Fruit fly (Drosophila melanogaster) whole organism, embryonic: ENCODE measurements around the gene CG13471.

ENCODE experiments used
- Atf3 ChIP-seq: fragments of 200-800 bp; sonication (Bioruptor generic); optimal IDR thresholded peaks from 3 replicates; lab custom pipeline; 2016; ENCODE audit warnings: missing biosample characterization, missing genetic modification characterization
- Bgb ChIP-seq: fragments of 200-800 bp; sonication (Bioruptor generic); IDR thresholded peaks from 2 replicates; pipeline ENCODE4 v1.3.6; 2022; ENCODE audit warnings: missing biosample characterization, missing genetic modification characterization; ENCODE audit not compliant: partially characterized antibody
- CG10209 ChIP-seq: fragments of 200-800 bp; sonication (Bioruptor generic); optimal IDR thresholded peaks from 3 replicates; lab custom pipeline; 2017; ENCODE audit warnings: missing biosample characterization, mild to moderate bottlenecking, missing genetic modification characterization, missing genetic modification reagents
- CG12071 ChIP-seq: fragments of 200-800 bp; sonication (Bioruptor generic); optimal IDR thresholded peaks from 3 replicates; lab custom pipeline; 2018; ENCODE audit warnings: missing biosample characterization, mild to moderate bottlenecking, missing genetic modification characterization
- CG1233 ChIP-seq: fragments of 200-800 bp; sonication (Bioruptor generic); optimal IDR thresholded peaks from 4 replicates; lab custom pipeline; 2018; ENCODE audit warnings: missing biosample characterization, mild to moderate bottlenecking, missing genetic modification characterization
- CG13424 ChIP-seq: fragments of 200-800 bp; sonication (Bioruptor generic); optimal IDR thresholded peaks from 2 replicates; lab custom pipeline; 2019; ENCODE audit warnings: missing biosample characterization, mild to moderate bottlenecking, missing genetic modification characterization, moderate library complexity
- CG14965 ChIP-seq: fragments of 200-800 bp; sonication (Bioruptor generic); optimal IDR thresholded peaks from 2 replicates; lab custom pipeline; 2016; ENCODE audit warnings: missing biosample characterization, missing genetic modification characterization, borderline replicate concordance
- CG15073 ChIP-seq: fragments of 200-800 bp; sonication (Bioruptor generic); optimal IDR thresholded peaks from 2 replicates; lab custom pipeline; 2016; ENCODE audit warnings: missing biosample characterization, missing genetic modification characterization
- CG17385 ChIP-seq: fragments of 200-800 bp; sonication (Bioruptor generic); optimal IDR thresholded peaks from 3 replicates; lab custom pipeline; 2018; ENCODE audit warnings: missing biosample characterization, mild to moderate bottlenecking, missing genetic modification characterization
- CG18262 ChIP-seq: fragments of 200-800 bp; optimal IDR thresholded peaks from 3 replicates; lab custom pipeline; 2019; ENCODE audit warnings: missing biosample characterization, mild to moderate bottlenecking, missing genetic modification characterization, moderate library complexity
- CG2120 ChIP-seq: fragments of 200-800 bp; sonication (Bioruptor generic); optimal IDR thresholded peaks from 3 replicates; lab custom pipeline; 2016; ENCODE audit warnings: missing biosample characterization, missing genetic modification characterization
- CG3407 ChIP-seq: fragments of 200-800 bp; sonication (Bioruptor generic); optimal IDR thresholded peaks from 2 replicates; lab custom pipeline; 2018; ENCODE audit warnings: missing biosample characterization, mild to moderate bottlenecking, missing genetic modification characterization
- CG3726 ChIP-seq: fragments of 200-800 bp; sonication (Bioruptor generic); IDR thresholded peaks from 3 replicates; pipeline ENCODE4, ENCODE4 v1.3.6; 2022; ENCODE audit warnings: missing biosample characterization, missing genetic modification characterization
- CG6272 ChIP-seq: fragments of 200-800 bp; sonication (Bioruptor generic); IDR thresholded peaks from 2 replicates; pipeline ENCODE4 v1.3.6; 2022; ENCODE audit warnings: missing biosample characterization, missing genetic modification characterization
- CG7271 ChIP-seq: fragments of 200-800 bp; sonication (Bioruptor generic); optimal IDR thresholded peaks from 2 replicates; lab custom pipeline; 2018; ENCODE audit warnings: missing biosample characterization, mild to moderate bottlenecking, missing genetic modification characterization, moderate library complexity
- CG7963 ChIP-seq: fragments of 200-800 bp; sonication (Bioruptor generic); IDR thresholded peaks from 3 replicates; pipeline ENCODE4 v1.3.6; 2022; ENCODE audit warnings: missing biosample characterization, missing genetic modification characterization; ENCODE audit not compliant: partially characterized antibody
- CG7987 ChIP-seq: fragments of 200-800 bp; sonication (Bioruptor generic); optimal IDR thresholded peaks from 2 replicates; lab custom pipeline; 2018; ENCODE audit warnings: missing biosample characterization, mild to moderate bottlenecking, missing genetic modification characterization, moderate library complexity
- CG8281 ChIP-seq: fragments of 200-800 bp; sonication (Bioruptor generic); optimal IDR thresholded peaks from 2 replicates; lab custom pipeline; 2018; ENCODE audit warnings: missing biosample characterization, mild to moderate bottlenecking, missing genetic modification characterization, moderate library complexity
- CG8388 ChIP-seq: fragments of 200-800 bp; sonication (Bioruptor generic); optimal IDR thresholded peaks from 2 replicates; lab custom pipeline; 2019; ENCODE audit warnings: missing biosample characterization, mild to moderate bottlenecking, missing genetic modification characterization, moderate library complexity
- CTCF ChIP-seq: fragments of 200-800 bp; sonication (Bioruptor generic); optimal IDR thresholded peaks from 2 replicates; lab custom pipeline; 2017; ENCODE audit warnings: missing biosample characterization, mild to moderate bottlenecking, missing genetic modification characterization, moderate library complexity
- CrebB ChIP-seq: fragments of 200-800 bp; sonication (Bioruptor generic); optimal IDR thresholded peaks from 3 replicates; lab custom pipeline; 2018; ENCODE audit warnings: missing biosample characterization, mild to moderate bottlenecking, missing genetic modification characterization
- Dek ChIP-seq: fragments of 200-800 bp; sonication (Bioruptor generic); optimal IDR thresholded peaks from 3 replicates; lab custom pipeline; 2019; ENCODE audit warnings: missing biosample characterization, mild to moderate bottlenecking, missing genetic modification characterization, moderate library complexity
- Dip2 ChIP-seq: fragments of 200-800 bp; sonication (Bioruptor generic); IDR thresholded peaks from 2 replicates; pipeline ENCODE4 v1.3.6; 2022; ENCODE audit warnings: missing biosample characterization, missing genetic modification characterization
- Eip74EF ChIP-seq, 2 experiments: fragments of 200-800 bp in 1 of 2; fragments of >200 bp in 1 of 2; sonication (Bioruptor generic) in 1 of 2; optimal IDR thresholded peaks; 2 replicates each; lab custom pipeline; 2017 to 2019; ENCODE audit warnings: missing biosample characterization in 2 of 2, missing genetic modification characterization in 2 of 2, mild to moderate bottlenecking in 1 of 2, moderate library complexity in 1 of 2
- H15 ChIP-seq: fragments of 200-800 bp; sonication (Bioruptor generic); IDR thresholded peaks from 3 replicates; pipeline ENCODE4 v1.3.6; 2022; ENCODE audit warnings: missing biosample characterization, missing genetic modification characterization
- HmgZ ChIP-seq: fragments of 200-800 bp; sonication (Bioruptor generic); optimal IDR thresholded peaks from 2 replicates; lab custom pipeline; 2018; ENCODE audit warnings: missing biosample characterization, mild to moderate bottlenecking, missing genetic modification characterization
- MTF-1 ChIP-seq: fragments of 200-800 bp; sonication (Bioruptor generic); optimal IDR thresholded peaks from 2 replicates; lab custom pipeline; 2018; ENCODE audit warnings: missing biosample characterization, mild to moderate bottlenecking, missing genetic modification characterization, borderline replicate concordance
- Myb ChIP-seq: fragments of 200-800 bp; sonication (Bioruptor generic); optimal IDR thresholded peaks from 2 replicates; lab custom pipeline; 2016; ENCODE audit warnings: missing biosample characterization, missing genetic modification characterization
- NfI ChIP-seq: fragments of 200-800 bp; sonication (Bioruptor generic); optimal IDR thresholded peaks from 3 replicates; lab custom pipeline; 2018; ENCODE audit warnings: missing biosample characterization, mild to moderate bottlenecking, missing genetic modification characterization, moderate library complexity
- Six4 ChIP-seq: fragments of 200-800 bp; sonication (Bioruptor generic); optimal IDR thresholded peaks from 2 replicates; lab custom pipeline; 2016; ENCODE audit warnings: missing biosample characterization, missing genetic modification characterization
- Trl ChIP-seq, 3 experiments: fragments of >200 bp in 2 of 3; fragments of 200-800 bp in 1 of 3; sonication (Bioruptor generic) in 1 of 3; optimal IDR thresholded peaks; 2 replicates in 1 of 3; 3 replicates in 2 of 3; lab custom pipeline; 2016 to 2017; ENCODE audit warnings: missing biosample characterization in 1 of 3, missing genetic modification characterization in 1 of 3
- br ChIP-seq: fragments of >200 bp; optimal IDR thresholded peaks from 2 replicates; lab custom pipeline; 2017
- chinmo ChIP-seq: fragments of 200-800 bp; sonication (Bioruptor generic); IDR thresholded peaks from 4 replicates; pipeline ENCODE4 v1.3.6; 2022; ENCODE audit warnings: missing biosample characterization, missing genetic modification characterization; ENCODE audit not compliant: partially characterized antibody
- cwo ChIP-seq: fragments of 200-800 bp; sonication (Bioruptor generic); optimal IDR thresholded peaks from 3 replicates; lab custom pipeline; 2017; ENCODE audit warnings: missing biosample characterization, missing genetic modification characterization, mild to moderate bottlenecking, moderate library complexity, missing genetic modification reagents
- disco-r ChIP-seq: fragments of 200-800 bp; sonication (Bioruptor generic); optimal IDR thresholded peaks from 2 replicates; lab custom pipeline; 2016; ENCODE audit warnings: missing biosample characterization, missing genetic modification characterization
- esg ChIP-seq: fragments of 200-800 bp; sonication (Bioruptor generic); conservative IDR thresholded peaks from 2 replicates; pipeline ENCODE4 v1.3.6; 2022; ENCODE audit warnings: missing biosample characterization, missing genetic modification characterization
- ftz-f1 ChIP-seq: fragments of 200-800 bp; sonication (Bioruptor generic); optimal IDR thresholded peaks from 2 replicates; lab custom pipeline; 2016; ENCODE audit warnings: missing biosample characterization, missing genetic modification characterization
- fu2 ChIP-seq: fragments of 200-800 bp; sonication (Bioruptor generic); optimal IDR thresholded peaks from 2 replicates; lab custom pipeline; 2016; ENCODE audit warnings: missing biosample characterization, missing genetic modification characterization
- gro ChIP-seq: fragments of 200-800 bp; sonication (Bioruptor generic); optimal IDR thresholded peaks from 2 replicates; lab custom pipeline; 2016; ENCODE audit warnings: missing biosample characterization, missing genetic modification characterization
- gsb ChIP-seq: fragments of 200-800 bp; sonication (Bioruptor generic); IDR thresholded peaks from 2 replicates; pipeline ENCODE4 v1.3.6; 2022; ENCODE audit warnings: missing biosample characterization, missing genetic modification characterization
- hb ChIP-seq: fragments of 200-800 bp; sonication (Bioruptor generic); IDR thresholded peaks from 3 replicates; pipeline ENCODE4 v1.3.6; 2022; ENCODE audit warnings: missing biosample characterization, missing genetic modification characterization; ENCODE audit not compliant: partially characterized antibody
- hth ChIP-seq: fragments of >200 bp; optimal IDR thresholded peaks from 2 replicates; lab custom pipeline; 2017; ENCODE audit warnings: inconsistent platforms
- kni ChIP-seq: fragments of 200-800 bp; sonication (Bioruptor generic); optimal IDR thresholded peaks from 3 replicates; lab custom pipeline; 2017; ENCODE audit warnings: mild to moderate bottlenecking, missing biosample characterization, missing genetic modification reagents, missing genetic modification characterization
- nerfin-1 ChIP-seq: fragments of 200-800 bp; sonication (Bioruptor generic); optimal IDR thresholded peaks from 3 replicates; lab custom pipeline; 2019; ENCODE audit warnings: missing biosample characterization, mild to moderate bottlenecking, missing genetic modification characterization, moderate library complexity
- onecut ChIP-seq: fragments of 200-800 bp; sonication (Bioruptor generic); IDR thresholded peaks from 2 replicates; pipeline ENCODE4 v1.3.6; 2022; ENCODE audit warnings: missing biosample characterization, missing genetic modification characterization
- psq ChIP-seq: fragments of 200-800 bp; sonication (Bioruptor generic); optimal IDR thresholded peaks from 2 replicates; lab custom pipeline; 2017; ENCODE audit warnings: missing biosample characterization, missing genetic modification characterization
- rib ChIP-seq: fragments of 200-800 bp; sonication (Bioruptor generic); IDR thresholded peaks from 2 replicates; pipeline ENCODE4 v1.3.6; 2022; ENCODE audit warnings: missing biosample characterization, missing genetic modification characterization
- sqz ChIP-seq: fragments of 200-800 bp; sonication (Bioruptor generic); optimal IDR thresholded peaks from 3 replicates; lab custom pipeline; 2018; ENCODE audit warnings: missing biosample characterization, mild to moderate bottlenecking, missing genetic modification characterization
- ssp ChIP-seq: fragments of 200-800 bp; sonication (Bioruptor generic); IDR thresholded peaks from 2 replicates; pipeline ENCODE4 v1.3.6; 2022; ENCODE audit warnings: missing biosample characterization, missing genetic modification characterization
- trem ChIP-seq: fragments of 200-800 bp; optimal IDR thresholded peaks from 3 replicates; lab custom pipeline; 2019; ENCODE audit warnings: missing biosample characterization, mild to moderate bottlenecking, missing genetic modification characterization, moderate library complexity
- zf30C ChIP-seq: fragments of 200-800 bp; sonication (Bioruptor generic); optimal IDR thresholded peaks from 3 replicates; lab custom pipeline; 2018; ENCODE audit warnings: missing biosample characterization, mild to moderate bottlenecking, missing genetic modification characterization

The CG13471 gene

dm6 chr3L:14708053-14708452 is 25.3 kb downstream of the CG13471 start (continued):
- TF ChIP-seq CG2120 (GFP tag; lab: Kevin White, UChicago): peak; percentile 65
- TF ChIP-seq kni: no peak
- peak; percentile 10 for TF ChIP-seq CG3407
- peak; percentile 23 for TF ChIP-seq CrebB (tag; lab: Kevin White, UChicago)
- TF ChIP-seq CG14965 (GFP tag; lab: Kevin White, UChicago): no peak
- no peak for TF ChIP-seq CG8388
- no peak for TF ChIP-seq br (lab: Kevin White, UChicago)
- no peak for TF ChIP-seq Bgb
- TF ChIP-seq NfI (GFP tag; lab: Kevin White, UChicago): peak; percentile 40
- TF ChIP-seq sqz (GFP tag; lab: Kevin White, UChicago): no peak
- TF ChIP-seq CG3726: no peak
- TF ChIP-seq rib (GFP tag; lab: Robert Waterston, UW): no peak
- TF ChIP-seq Eip74EF (GFP tag; optimal IDR thresholded peaks at IDR 0.05; lab: Kevin White, UChicago): no peak
- TF ChIP-seq hth (lab: Kevin White, UChicago): no peak
- TF ChIP-seq zf30C: no peak
- no peak for TF ChIP-seq CG7963
- no peak for TF ChIP-seq Dip2 (GFP tag; lab: Robert Waterston, UW)
- no peak for TF ChIP-seq Six4 (GFP tag; lab: Kevin White, UChicago)
- peak in 1 of 2 experiments; percentile 4 for TF ChIP-seq Trl (optimal IDR thresholded peaks at IDR 0.05; lab: Kevin White, UChicago)
- TF ChIP-seq Trl (GFP tag; optimal IDR thresholded peaks at IDR 0.05; lab: Kevin White, UChicago): peak; percentile 62
- TF ChIP-seq CG10209 (GFP tag; lab: Kevin White, UChicago): peak; percentile 56
- TF ChIP-seq chinmo: no peak
- TF ChIP-seq Dek (tag; lab: Kevin White, UChicago): no peak
- no peak for TF ChIP-seq disco-r (GFP tag; lab: Kevin White, UChicago)
- TF ChIP-seq Atf3: no peak
- no peak for TF ChIP-seq esg
- peak; percentile 19 for TF ChIP-seq CG17385 (GFP tag; lab: Kevin White, UChicago)
- TF ChIP-seq ssp: no peak
- TF ChIP-seq CG1233 (GFP tag; lab: Kevin White, UChicago): peak; percentile 52
- no peak for TF ChIP-seq nerfin-1 (tag; lab: Kevin White, UChicago)
- TF ChIP-seq trem (tag; lab: Kevin White, UChicago): no peak
- TF ChIP-seq hb (GFP tag; lab: Robert Waterston, UW): no peak
- peak; percentile 6 for TF ChIP-seq CG13424 (tag; lab: Kevin White, UChicago)
- peak; percentile 48 for TF ChIP-seq gro
- TF ChIP-seq Myb (GFP tag; lab: Kevin White, UChicago): no peak
- no peak for TF ChIP-seq MTF-1 (GFP tag; lab: Kevin White, UChicago)
- TF ChIP-seq CG8281: peak; percentile 37
- TF ChIP-seq CG7987 (GFP tag; lab: Kevin White, UChicago): peak; percentile 69
- no peak for TF ChIP-seq CG7271
- no peak for TF ChIP-seq psq (GFP tag; lab: Kevin White, UChicago)
- no peak for TF ChIP-seq gsb
- no peak for TF ChIP-seq HmgZ (tag; lab: Kevin White, UChicago)
- no peak for TF ChIP-seq onecut (GFP tag; lab: Robert Waterston, UW)
- no peak for TF ChIP-seq CG15073 (GFP tag; lab: Kevin White, UChicago)
- no peak for TF ChIP-seq ftz-f1 (GFP tag; lab: Kevin White, UChicago)
- TF ChIP-seq cwo (GFP tag; lab: Kevin White, UChicago): no peak
- peak; percentile 1 for TF ChIP-seq fu2 (GFP tag; lab: Kevin White, UChicago)
- TF ChIP-seq CG18262 (tag; lab: Kevin White, UChicago): no peak
- TF ChIP-seq CG6272 (GFP tag; lab: Robert Waterston, UW): no peak
- no peak for TF ChIP-seq H15
- TF ChIP-seq CG12071 (GFP tag; lab: Kevin White, UChicago): peak; percentile 76
- no peak for TF ChIP-seq CTCF
